Worm (Caenorhabditis elegans): ENCODE data around the gene D1044.7.

DNA sequence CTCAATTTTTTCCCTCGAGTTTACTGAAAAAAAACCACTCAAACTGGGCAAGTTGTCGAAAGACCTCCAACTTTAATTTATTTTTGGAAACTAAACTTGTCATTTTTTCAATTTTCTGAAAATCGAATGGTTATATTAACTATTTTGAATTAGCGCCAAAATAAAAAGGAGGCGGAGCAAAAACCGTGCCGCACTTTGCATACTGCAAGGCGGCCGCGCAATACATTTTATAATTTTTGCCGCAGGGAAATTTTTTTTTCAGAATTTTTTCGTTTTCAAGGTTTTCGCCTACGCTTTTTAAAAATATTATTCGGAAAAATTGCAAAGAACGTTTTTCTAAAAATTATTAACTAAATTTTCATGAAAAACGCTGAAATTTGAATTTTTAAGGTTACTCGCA, 4.9 kb downstream of the D1044.7 start:
- TF ChIP-seq sox-4 (tag; optimal IDR thresholded peaks at IDR 0.05), result no peak
- TF ChIP-seq pqm-1 (tag; optimal IDR thresholded peaks at IDR 0.05), result no peak
- TF ChIP-seq rnt-1 (tag; optimal IDR thresholded peaks at IDR 0.05), result no peak
- no peak for TF ChIP-seq ama-1 (optimal IDR thresholded peaks at IDR 0.05)
- TF ChIP-seq sox-2 (GFP tag; IDR thresholded peaks at IDR 0.05), result no peak
- no peak for TF ChIP-seq F13H6.1 (tag; optimal IDR thresholded peaks at IDR 0.05)
- TF ChIP-seq npax-4 (tag; optimal IDR thresholded peaks at IDR 0.05), result no peak
- no peak for TF ChIP-seq ceh-19 (GFP tag; optimal IDR thresholded peaks at IDR 0.05)
- TF ChIP-seq ets-4 (tag; optimal IDR thresholded peaks at IDR 0.05), result no peak
- no peak for TF ChIP-seq che-1 (tag; optimal IDR thresholded peaks at IDR 0.05)
- no peak for TF ChIP-seq ref-2 (tag; optimal IDR thresholded peaks at IDR 0.05)
- TF ChIP-seq elt-2 (tag; optimal IDR thresholded peaks at IDR 0.05), result no peak
- TF ChIP-seq hlh-30 (tag; optimal IDR thresholded peaks at IDR 0.05; ENCODE audit: insufficient read depth), result no peak
- TF ChIP-seq nhr-232 (tag; optimal IDR thresholded peaks at IDR 0.05), result no peak
